Fruit fly (Drosophila melanogaster) whole organism, prepupa: ENCODE results near the gene Nt5a.

Experiments used
- Blimp-1 ChIP-seq: fragments of 200-800 bp; sonication (Bioruptor generic); optimal IDR thresholded peaks from 3 replicates; lab custom pipeline; 2017; ENCODE audit warnings: missing biosample characterization, missing genetic modification characterization, mild to moderate bottlenecking, moderate library complexity, missing genetic modification reagents
- CG10631 ChIP-seq: fragments of 200-800 bp; sonication (Bioruptor generic); optimal IDR thresholded peaks from 2 replicates; lab custom pipeline; 2016; ENCODE audit warnings: missing biosample characterization, missing genetic modification characterization
- CG10669 ChIP-seq: fragments of 200-800 bp; sonication (Bioruptor generic); optimal IDR thresholded peaks from 3 replicates; lab custom pipeline; 2018; ENCODE audit warnings: missing biosample characterization, mild to moderate bottlenecking, missing genetic modification characterization, moderate library complexity
- CG11294 ChIP-seq: fragments of 200-800 bp; sonication (Bioruptor generic); IDR thresholded peaks from 2 replicates; pipeline ENCODE4 v1.3.6; 2022; ENCODE audit warnings: missing biosample characterization, missing genetic modification characterization
- CG11762 ChIP-seq: fragments of 200-800 bp; sonication (Bioruptor generic); optimal IDR thresholded peaks from 3 replicates; lab custom pipeline; 2016; ENCODE audit warnings: missing biosample characterization, missing genetic modification characterization; ENCODE audit not compliant: insufficient read depth
- CG11902 ChIP-seq: fragments of 200-800 bp; sonication (Bioruptor generic); optimal IDR thresholded peaks from 3 replicates; lab custom pipeline; 2016; ENCODE audit warnings: missing biosample characterization, missing genetic modification characterization
- CG15336 ChIP-seq: fragments of 200-800 bp; sonication (Bioruptor generic); IDR thresholded peaks from 2 replicates; pipeline ENCODE4 v1.3.6; 2022; ENCODE audit warnings: missing biosample characterization, missing genetic modification characterization
- CG1621 ChIP-seq: fragments of 200-800 bp; sonication (Bioruptor generic); optimal IDR thresholded peaks from 3 replicates; lab custom pipeline; 2018; ENCODE audit warnings: missing biosample characterization, mild to moderate bottlenecking, missing genetic modification characterization
- CG16779 ChIP-seq: fragments of 200-800 bp; sonication (Bioruptor generic); optimal IDR thresholded peaks from 3 replicates; lab custom pipeline; 2017; ENCODE audit warnings: missing biosample characterization, mild to moderate bottlenecking, missing genetic modification characterization
- CG3032 ChIP-seq: fragments of 200-800 bp; optimal IDR thresholded peaks from 2 replicates; lab custom pipeline; 2019; ENCODE audit warnings: missing biosample characterization, mild to moderate bottlenecking, missing genetic modification characterization, moderate library complexity
- CG31627 ChIP-seq: fragments of 200-800 bp; sonication (Bioruptor generic); optimal IDR thresholded peaks from 3 replicates; lab custom pipeline; 2016; ENCODE audit warnings: missing biosample characterization, missing genetic modification characterization
- CG32006 ChIP-seq: fragments of 200-800 bp; sonication (Bioruptor generic); optimal IDR thresholded peaks from 3 replicates; lab custom pipeline; 2017; ENCODE audit warnings: missing biosample characterization, mild to moderate bottlenecking, missing genetic modification characterization
- CG34406 ChIP-seq: fragments of 200-800 bp; sonication (Bioruptor generic); optimal IDR thresholded peaks from 3 replicates; lab custom pipeline; 2016; ENCODE audit warnings: missing biosample characterization, missing genetic modification characterization
- CG3919 ChIP-seq: fragments of 200-800 bp; sonication (Bioruptor generic); optimal IDR thresholded peaks from 3 replicates; lab custom pipeline; 2016; ENCODE audit warnings: missing biosample characterization, missing genetic modification characterization
- CG4318 ChIP-seq: fragments of 200-800 bp; sonication (Bioruptor generic); optimal IDR thresholded peaks from 3 replicates; lab custom pipeline; 2017; ENCODE audit warnings: missing biosample characterization, mild to moderate bottlenecking, missing genetic modification characterization
- CG6163 ChIP-seq: fragments of 200-800 bp; sonication (Bioruptor generic); IDR thresholded peaks from 3 replicates; pipeline ENCODE4 v1.3.6; 2022; ENCODE audit warnings: missing biosample characterization, missing genetic modification characterization
- CG6276 ChIP-seq: fragments of 200-800 bp; sonication (Bioruptor generic); optimal IDR thresholded peaks from 2 replicates; lab custom pipeline; 2017; ENCODE audit warnings: missing biosample characterization, mild to moderate bottlenecking, missing genetic modification characterization
- CG6792 ChIP-seq: fragments of 200-800 bp; sonication (Bioruptor generic); optimal IDR thresholded peaks from 3 replicates; lab custom pipeline; 2016; ENCODE audit warnings: missing biosample characterization, missing genetic modification characterization
- CG6854 ChIP-seq: fragments of 200-800 bp; sonication (Bioruptor generic); optimal IDR thresholded peaks from 2 replicates; lab custom pipeline; 2017; ENCODE audit warnings: missing biosample characterization, mild to moderate bottlenecking, missing genetic modification characterization
- CG8119 ChIP-seq: fragments of 200-800 bp; sonication (Bioruptor generic); IDR thresholded peaks from 3 replicates; pipeline ENCODE4 v1.3.6; 2022; ENCODE audit warnings: missing biosample characterization, missing genetic modification characterization
- CG8632 ChIP-seq: fragments of 200-800 bp; sonication (Bioruptor generic); optimal IDR thresholded peaks from 3 replicates; lab custom pipeline; 2016; ENCODE audit warnings: missing biosample characterization, missing genetic modification characterization
- CG9139 ChIP-seq: fragments of 200-800 bp; sonication (Bioruptor generic); optimal IDR thresholded peaks from 3 replicates; lab custom pipeline; 2017; ENCODE audit warnings: missing biosample characterization, mild to moderate bottlenecking, missing genetic modification characterization
- Eip75B ChIP-seq: fragments of 200-800 bp; sonication (Bioruptor generic); optimal IDR thresholded peaks from 3 replicates; lab custom pipeline; 2016; ENCODE audit warnings: missing biosample characterization, missing genetic modification characterization
- Eip78C ChIP-seq: fragments of 200-800 bp; sonication (Bioruptor generic); peaks from one replicate; lab custom pipeline; 2016; ENCODE audit warnings: missing biosample characterization, missing genetic modification characterization
- Eip93F ChIP-seq: fragments of 200-800 bp; sonication (Bioruptor generic); optimal IDR thresholded peaks from 2 replicates; lab custom pipeline; 2016; ENCODE audit warnings: missing biosample characterization, mild to moderate bottlenecking, missing genetic modification characterization
- Ets21C ChIP-seq: fragments of 200-800 bp; sonication (Bioruptor generic); optimal IDR thresholded peaks from 3 replicates; lab custom pipeline; 2016; ENCODE audit warnings: missing biosample characterization, missing genetic modification characterization
- Ets96B ChIP-seq: fragments of 200-800 bp; optimal IDR thresholded peaks from 2 replicates; lab custom pipeline; 2019; ENCODE audit warnings: missing biosample characterization, mild to moderate bottlenecking, missing genetic modification characterization, moderate library complexity
- Gug ChIP-seq: fragments of 200-800 bp; sonication (Bioruptor generic); IDR thresholded peaks from 2 replicates; pipeline ENCODE4 v1.3.6; 2022; ENCODE audit warnings: missing biosample characterization, missing genetic modification characterization
- Hr38 ChIP-seq: sonication (Bioruptor generic); optimal IDR thresholded peaks from 2 replicates; lab custom pipeline; 2016; ENCODE audit warnings: missing biosample characterization, missing genetic modification characterization
- Hr39 ChIP-seq: fragments of 200-800 bp; sonication (Bioruptor generic); optimal IDR thresholded peaks from 2 replicates; lab custom pipeline; 2016; ENCODE audit warnings: missing biosample characterization, missing genetic modification characterization
- Hr4 ChIP-seq: fragments of 200-800 bp; sonication (Bioruptor generic); optimal IDR thresholded peaks from 3 replicates; lab custom pipeline; 2016; ENCODE audit warnings: missing biosample characterization, missing genetic modification characterization
- Lpt ChIP-seq: fragments of 200-800 bp; sonication (Bioruptor generic); optimal IDR thresholded peaks from 3 replicates; lab custom pipeline; 2016; ENCODE audit warnings: missing biosample characterization, missing genetic modification characterization
- OdsH ChIP-seq: fragments of 200-800 bp; sonication (Bioruptor generic); optimal IDR thresholded peaks from 3 replicates; lab custom pipeline; 2016; ENCODE audit warnings: missing biosample characterization, missing genetic modification characterization
- Smox ChIP-seq: fragments of 200-800 bp; sonication (Bioruptor generic); optimal IDR thresholded peaks from 3 replicates; lab custom pipeline; 2016; ENCODE audit warnings: missing biosample characterization, missing genetic modification characterization
- Sox15 ChIP-seq: fragments of 200-800 bp; sonication (Bioruptor generic); optimal IDR thresholded peaks from 3 replicates; lab custom pipeline; 2016; ENCODE audit warnings: missing biosample characterization, missing genetic modification characterization
- achi ChIP-seq: fragments of 200-800 bp; sonication (Bioruptor generic); optimal IDR thresholded peaks from 3 replicates; lab custom pipeline; 2016; ENCODE audit warnings: missing biosample characterization, missing genetic modification characterization
- cyc ChIP-seq: fragments of 200-800 bp; sonication (Bioruptor generic); optimal IDR thresholded peaks from 3 replicates; lab custom pipeline; 2016; ENCODE audit warnings: missing biosample characterization, missing genetic modification characterization
- dsx ChIP-seq: fragments of 200-800 bp; optimal IDR thresholded peaks from 3 replicates; lab custom pipeline; 2019; ENCODE audit warnings: missing biosample characterization, mild to moderate bottlenecking, missing genetic modification characterization, moderate library complexity; ENCODE audit not compliant: poor library complexity, severe bottlenecking
- eg ChIP-seq: fragments of 200-800 bp; sonication (Bioruptor generic); IDR thresholded peaks from 3 replicates; pipeline ENCODE4 v1.3.6; 2022; ENCODE audit warnings: missing biosample characterization, missing genetic modification characterization
- esn ChIP-seq: fragments of 200-800 bp; sonication (Bioruptor generic); optimal IDR thresholded peaks from 2 replicates; lab custom pipeline; 2016; ENCODE audit warnings: missing biosample characterization, mild to moderate bottlenecking, missing genetic modification characterization, moderate library complexity
- fd85E ChIP-seq: fragments of 200-800 bp; sonication (Bioruptor generic); optimal IDR thresholded peaks from 3 replicates; lab custom pipeline; 2016; ENCODE audit warnings: missing biosample characterization, missing genetic modification characterization
- fkh ChIP-seq: fragments of 200-800 bp; sonication (Bioruptor generic); optimal IDR thresholded peaks from 3 replicates; lab custom pipeline; 2017; ENCODE audit warnings: missing biosample characterization, mild to moderate bottlenecking, missing genetic modification characterization, moderate library complexity
- lz ChIP-seq: fragments of 200-800 bp; sonication (Bioruptor generic); optimal IDR thresholded peaks from 3 replicates; lab custom pipeline; 2016; ENCODE audit warnings: missing biosample characterization, missing genetic modification characterization
- pdm3 ChIP-seq: fragments of 200-800 bp; sonication (Bioruptor generic); optimal IDR thresholded peaks from 3 replicates; lab custom pipeline; 2016; ENCODE audit warnings: missing biosample characterization, missing genetic modification characterization
- salr ChIP-seq, 2 experiments: fragments of 200-800 bp; sonication (Bioruptor generic); optimal IDR thresholded peaks; 3 replicates each; lab custom pipeline; 2016 to 2018; ENCODE audit warnings: missing biosample characterization in 2 of 2, missing genetic modification characterization in 2 of 2, mild to moderate bottlenecking in 1 of 2
- topi ChIP-seq: fragments of 200-800 bp; sonication (Bioruptor generic); optimal IDR thresholded peaks from 3 replicates; lab custom pipeline; 2016; ENCODE audit warnings: missing biosample characterization, missing genetic modification characterization
- vri ChIP-seq: fragments of 200-800 bp; sonication (Bioruptor generic); optimal IDR thresholded peaks from 3 replicates; lab custom pipeline; 2016; ENCODE audit warnings: missing biosample characterization, mild to moderate bottlenecking, missing genetic modification characterization

Gene Nt5a

DNA sequence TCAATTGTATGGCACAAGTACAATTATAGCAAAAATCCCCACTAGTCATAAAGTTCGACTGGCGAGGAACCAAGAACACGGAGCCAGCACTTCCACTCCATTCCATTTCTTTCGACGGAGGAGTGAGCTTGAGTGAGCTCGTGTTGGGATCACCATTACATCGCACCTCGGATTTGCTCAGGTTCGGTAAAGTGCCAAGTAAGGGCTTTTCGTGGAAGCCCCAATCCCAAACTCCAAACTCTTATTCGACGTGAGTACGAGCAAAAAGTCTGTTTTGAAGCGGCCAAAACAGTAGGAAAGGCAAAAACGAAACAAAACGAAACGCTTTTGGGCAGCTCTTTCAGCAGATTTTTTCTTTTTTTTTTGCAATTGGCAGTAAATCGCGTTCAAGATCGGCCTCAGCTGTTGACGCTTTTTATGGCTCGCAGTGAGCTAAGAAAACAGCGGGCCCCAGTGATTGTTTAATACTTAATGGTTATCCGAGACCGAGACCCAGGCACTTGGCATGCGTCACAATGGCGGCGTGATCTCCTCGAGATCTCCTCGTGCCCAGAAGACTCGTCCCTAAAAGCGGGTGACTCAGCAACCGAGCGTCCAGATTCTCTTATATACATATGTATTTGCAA lies 13.8 kb upstream of the Nt5a start (continued):
- no peak for TF ChIP-seq CG11294 (GFP tag; lab: Robert Waterston, UW)
- TF ChIP-seq Smox (GFP tag; lab: Kevin White, UChicago), result peak; percentile 32
- TF ChIP-seq pdm3, result no peak
- TF ChIP-seq CG34406 (GFP tag; lab: Kevin White, UChicago), result peak; percentile 2
- peak; percentile 43 for TF ChIP-seq CG9139 (GFP tag; lab: Kevin White, UChicago)
- peak; percentile 17 for TF ChIP-seq CG8632 (GFP tag; lab: Kevin White, UChicago)

DNA sequence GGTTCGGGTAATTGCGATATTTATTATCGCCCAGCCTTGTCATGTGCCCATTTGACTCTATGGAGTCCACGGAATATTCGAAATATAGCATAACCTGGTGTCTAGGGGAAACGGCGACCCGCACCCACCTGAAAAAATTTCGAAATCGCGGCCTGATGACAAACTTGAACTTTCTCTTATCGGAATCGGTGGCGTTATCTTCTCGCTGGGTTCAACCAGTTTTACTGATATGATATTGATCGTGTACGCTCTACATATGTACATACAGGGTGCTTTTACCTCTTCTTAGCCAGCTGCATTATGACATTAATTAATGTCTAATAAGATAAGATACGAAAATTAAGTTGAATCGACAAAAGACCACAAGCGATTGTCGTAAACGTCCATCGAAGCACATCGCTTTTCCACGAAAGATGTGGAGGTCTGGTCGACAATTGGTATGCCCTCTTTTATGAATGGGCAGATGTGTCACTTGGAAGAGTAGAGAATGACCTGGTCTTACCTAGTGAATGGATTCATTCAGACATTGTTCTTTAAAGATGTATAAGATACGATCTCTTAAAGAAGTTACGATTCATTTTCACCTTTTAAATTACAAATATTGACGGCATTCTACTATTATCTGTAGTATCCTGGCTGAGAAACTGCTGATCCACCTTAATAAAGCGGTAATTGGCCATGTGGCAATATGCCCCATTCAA lies 13.2 kb upstream of the Nt5a start:
- TF ChIP-seq CG11762 (GFP tag; lab: Kevin White, UChicago) (peak; percentile 31), CG6163 (peak; percentile 35; the same call in 1 of the 3 replicates), CG1621 (tag; lab: Kevin White, UChicago) (peak; percentile 19), CG31627 (GFP tag; lab: Kevin White, UChicago) (peak; percentile 39), vri (peak; percentile 57), Eip75B (GFP tag; lab: Kevin White, UChicago) (peak; percentile 65), cyc (peak; percentile 34), salr (GFP tag; optimal IDR thresholded peaks at IDR 0.05; lab: Kevin White, UChicago) (peak in 1 of 2 experiments; percentile 26), lz (GFP tag; lab: Kevin White, UChicago) (peak; percentile 55), Blimp-1 (GFP tag; lab: Kevin White, UChicago) (no peak), Ets96B (tag; lab: Kevin White, UChicago) (peak; percentile 60), Sox15 (peak; percentile 31), CG8632 (GFP tag; lab: Kevin White, UChicago) (peak; percentile 50), Eip78C (GFP tag; lab: Kevin White, UChicago) (peak; percentile 90), Hr39 (peak; percentile 48), CG6792 (GFP tag; lab: Kevin White, UChicago) (peak; percentile 53), CG11294 (GFP tag; lab: Robert Waterston, UW) (no peak), Eip93F (GFP tag; lab: Kevin White, UChicago) (no peak), CG3919 (peak; percentile 69), esn (GFP tag; lab: Kevin White, UChicago) (peak; percentile 51), CG8119 (GFP tag; lab: Robert Waterston, UW) (peak; percentile 27; the same call in 1 of the 3 replicates), CG6854 (GFP tag; lab: Kevin White, UChicago) (no peak), CG4318 (GFP tag; lab: Kevin White, UChicago) (no peak), CG16779 (peak; percentile 10), Hr38 (GFP tag; lab: Kevin White, UChicago) (no peak), CG10669 (GFP tag; lab: Kevin White, UChicago) (peak; percentile 58), eg (GFP tag; lab: Robert Waterston, UW) (peak; percentile 26; the same call in 1 of the 3 replicates), CG34406 (GFP tag; lab: Kevin White, UChicago) (peak; percentile 35), Lpt (GFP tag; lab: Kevin White, UChicago) (no peak), Ets21C (GFP tag; lab: Kevin White, UChicago) (peak; percentile 4), CG3032 (tag; lab: Kevin White, UChicago) (peak; percentile 17), CG11902 (peak; percentile 33), Smox (GFP tag; lab: Kevin White, UChicago) (peak; percentile 54), CG6276 (GFP tag; lab: Kevin White, UChicago) (peak; percentile 16), OdsH (peak; percentile 54), CG10631 (peak; percentile 34), CG15336 (GFP tag; lab: Robert Waterston, UW) (peak; percentile 23), achi (GFP tag; lab: Kevin White, UChicago) (peak; percentile 55), fd85E (GFP tag; lab: Kevin White, UChicago) (no peak), topi (GFP tag; lab: Kevin White, UChicago) (peak; percentile 60), fkh (GFP tag; lab: Kevin White, UChicago) (no peak), dsx (peak; percentile 13), CG32006 (GFP tag; lab: Kevin White, UChicago) (peak; percentile 60), Hr4 (GFP tag; lab: Kevin White, UChicago) (peak; percentile 11), pdm3 (peak; percentile 60), Gug (GFP tag; lab: Robert Waterston, UW) (peak; percentile 28; the same call in 1 of the 2 replicates)
